Fruit fly (Drosophila melanogaster) whole organism, embryonic: ENCODE results near the gene CG11370.

Experiments
- Abd-B ChIP-seq: fragments of 200-800 bp; sonication (Bioruptor generic); optimal IDR thresholded peaks from 2 replicates; lab custom pipeline; 2018; ENCODE audit warnings: missing biosample characterization, mild to moderate bottlenecking, missing genetic modification characterization, moderate library complexity
- B-H2 ChIP-seq: fragments of 200-800 bp; sonication (Bioruptor generic); optimal IDR thresholded peaks from 2 replicates; lab custom pipeline; 2018; ENCODE audit warnings: missing biosample characterization, mild to moderate bottlenecking, missing genetic modification characterization
- CG14965 ChIP-seq: fragments of 200-800 bp; sonication (Bioruptor generic); optimal IDR thresholded peaks from 2 replicates; lab custom pipeline; 2016; ENCODE audit warnings: missing biosample characterization, missing genetic modification characterization, borderline replicate concordance
- CrebB ChIP-seq: fragments of 200-800 bp; sonication (Bioruptor generic); optimal IDR thresholded peaks from 3 replicates; lab custom pipeline; 2018; ENCODE audit warnings: missing biosample characterization, mild to moderate bottlenecking, missing genetic modification characterization
- Oli ChIP-seq: fragments of 200-800 bp; sonication (Bioruptor generic); optimal IDR thresholded peaks from 2 replicates; lab custom pipeline; 2018; ENCODE audit warnings: missing biosample characterization, mild to moderate bottlenecking, missing genetic modification characterization, moderate library complexity
- Side ChIP-seq: fragments of 200-800 bp; sonication (Bioruptor generic); optimal IDR thresholded peaks from 2 replicates; lab custom pipeline; 2016; ENCODE audit warnings: missing biosample characterization, missing genetic modification characterization
- eve ChIP-seq, 2 experiments: fragments of >200 bp; optimal IDR thresholded peaks; 2 replicates each; lab custom pipeline; 2017; ENCODE audit warnings: missing biosample characterization in 2 of 2, missing genetic modification characterization in 2 of 2
- fru ChIP-seq: fragments of >200 bp; optimal IDR thresholded peaks from 2 replicates; lab custom pipeline; 2017
- gro ChIP-seq: fragments of 200-800 bp; sonication (Bioruptor generic); optimal IDR thresholded peaks from 2 replicates; lab custom pipeline; 2016; ENCODE audit warnings: missing biosample characterization, missing genetic modification characterization
- sqz ChIP-seq: fragments of 200-800 bp; sonication (Bioruptor generic); optimal IDR thresholded peaks from 3 replicates; lab custom pipeline; 2018; ENCODE audit warnings: missing biosample characterization, mild to moderate bottlenecking, missing genetic modification characterization

dm6 chr3L:22713605-22714004 is 1.6 kb downstream of the CG11370 start:
- TF ChIP-seq fru (lab: Kevin White, UChicago) (no peak), Abd-B (GFP tag; lab: Kevin White, UChicago) (no peak), B-H2 (GFP tag; lab: Kevin White, UChicago) (no peak), CG14965 (GFP tag; lab: Kevin White, UChicago) (no peak), sqz (GFP tag; lab: Kevin White, UChicago) (no peak), gro (no peak), Side (GFP tag; lab: Kevin White, UChicago) (no peak), CrebB (tag; lab: Kevin White, UChicago) (no peak), Oli (tag; lab: Kevin White, UChicago) (no peak), eve (GFP tag; optimal IDR thresholded peaks at IDR 0.05; lab: Kevin White, UChicago) (no peak)
